Worm (Caenorhabditis elegans) whole organism, young adult: ENCODE results near the gene atx-2.

Source experiments
- T07F8.4 ChIP-seq: sonication (generic microtip); optimal IDR thresholded peaks from 2 replicates; lab custom pipeline; 2016; ENCODE audit warnings: mild to moderate bottlenecking, missing genetic modification characterization, moderate library complexity, missing compliant biosample characterization
- ZK185.1 ChIP-seq: sonication (generic microtip); optimal IDR thresholded peaks from 2 replicates; lab custom pipeline; 2016; ENCODE audit warnings: mild to moderate bottlenecking, missing genetic modification characterization, missing compliant biosample characterization; ENCODE audit not compliant: poor library complexity, severe bottlenecking
- pha-4 ChIP-seq: fragments of 150-350 bp; sonication (generic microtip); optimal IDR thresholded peaks from 2 replicates; lab custom pipeline; 2014; ENCODE audit warnings: missing biosample characterization, missing genetic modification reagents, missing genetic modification characterization

- TF ChIP-seq pha-4 (no peak), T07F8.4 (tag; lab: Kevin White, UChicago) (no peak), ZK185.1 (tag; lab: Kevin White, UChicago) (no peak)
These were observed 39.5 kb upstream of the atx-2 start for ce11 chrIII:10421680-10422079.
